Worm (Caenorhabditis elegans) whole organism, L3 larva: ENCODE results near the gene pals-33.
A peak's percentile ranks its signal among the peaks of the same experiment; 100 is the strongest.

Source experiments
- R02D3.7 ChIP-seq: fragments of 150-350 bp; optimal IDR thresholded peaks from 2 replicates; lab custom pipeline; 2014; ENCODE audit warnings: missing biosample characterization, missing genetic modification characterization
- ZK546.5 ChIP-seq: sonication (generic microtip); optimal IDR thresholded peaks from 2 replicates; lab custom pipeline; 2017; ENCODE audit warnings: missing biosample characterization, missing genetic modification characterization
- aly-2 ChIP-seq: fragments of 150-350 bp; optimal IDR thresholded peaks from 2 replicates; lab custom pipeline; 2014; ENCODE audit warnings: missing biosample characterization, missing genetic modification characterization
- ama-1 ChIP-seq: fragments of 150-350 bp; optimal IDR thresholded peaks from 2 replicates; lab custom pipeline; 2018
- ceh-16 ChIP-seq: sonication (generic microtip); optimal IDR thresholded peaks from 2 replicates; lab custom pipeline; 2017; ENCODE audit warnings: missing biosample characterization, missing genetic modification characterization
- ceh-28 ChIP-seq: fragments of 150-350 bp; optimal IDR thresholded peaks from 2 replicates; lab custom pipeline; 2014; ENCODE audit warnings: missing biosample characterization, missing genetic modification reagents, missing genetic modification characterization
- ceh-82 ChIP-seq: fragments of 150-350 bp; optimal IDR thresholded peaks from 2 replicates; lab custom pipeline; 2014; ENCODE audit warnings: missing biosample characterization, missing genetic modification characterization
- ceh-9 ChIP-seq: sonication (generic microtip); optimal IDR thresholded peaks from 2 replicates; lab custom pipeline; 2018; ENCODE audit warnings: missing biosample characterization, missing genetic modification characterization
- daf-12 ChIP-seq: fragments of 150-350 bp; optimal IDR thresholded peaks from 2 replicates; lab custom pipeline; 2014; ENCODE audit warnings: missing biosample characterization, missing genetic modification reagents, missing genetic modification characterization
- egl-27 ChIP-seq: sonication (generic microtip); optimal IDR thresholded peaks from 4 replicates; lab custom pipeline; 2017; ENCODE audit warnings: missing biosample characterization, missing genetic modification reagents, missing genetic modification characterization
- egl-5 ChIP-seq: fragments of 150-350 bp; optimal IDR thresholded peaks from 2 replicates; lab custom pipeline; 2017; ENCODE audit warnings: missing biosample characterization, missing genetic modification reagents, missing genetic modification characterization, inconsistent platforms
- elt-1 ChIP-seq: fragments of 150-350 bp; optimal IDR thresholded peaks from 2 replicates; lab custom pipeline; 2014; ENCODE audit warnings: missing biosample characterization, missing genetic modification characterization
- elt-2 ChIP-seq: sonication (generic microtip); optimal IDR thresholded peaks from 2 replicates; lab custom pipeline; 2016; ENCODE audit warnings: missing genetic modification reagents, mild to moderate bottlenecking, missing genetic modification characterization, missing compliant biosample characterization
- elt-3 ChIP-seq, 3 experiments: fragments of 150-350 bp in 1 of 3; sonication (generic microtip) in 2 of 3; optimal IDR thresholded peaks; 2 replicates in 2 of 3; 4 replicates in 1 of 3; lab custom pipeline; 2014 to 2017; ENCODE audit warnings: missing biosample characterization in 3 of 3, missing genetic modification characterization in 3 of 3
- eor-1 ChIP-seq, 2 experiments: fragments of 150-350 bp; optimal IDR thresholded peaks; 2 replicates each; lab custom pipeline; 2014 to 2018; ENCODE audit warnings: missing biosample characterization in 2 of 2, missing genetic modification characterization in 2 of 2
- fkh-10 ChIP-seq: sonication (generic microtip); optimal IDR thresholded peaks from 2 replicates; lab custom pipeline; 2017; ENCODE audit warnings: missing biosample characterization, missing genetic modification reagents, missing genetic modification characterization
- fkh-2 ChIP-seq: fragments of 150-350 bp; optimal IDR thresholded peaks from 2 replicates; lab custom pipeline; 2014; ENCODE audit warnings: missing biosample characterization, missing genetic modification reagents, missing genetic modification characterization
- fos-1 ChIP-seq: fragments of 150-350 bp; optimal IDR thresholded peaks from 2 replicates; lab custom pipeline; 2014; ENCODE audit warnings: missing biosample characterization, missing genetic modification characterization
- hmg-11 ChIP-seq: sonication (generic microtip); optimal IDR thresholded peaks from 2 replicates; lab custom pipeline; 2016; ENCODE audit warnings: missing genetic modification characterization, missing compliant biosample characterization
- jun-1 ChIP-seq: fragments of 150-350 bp; optimal IDR thresholded peaks from 2 replicates; lab custom pipeline; 2014; ENCODE audit warnings: missing biosample characterization, missing genetic modification reagents, missing genetic modification characterization
- lin-15B ChIP-seq: fragments of 150-350 bp; optimal IDR thresholded peaks from 2 replicates; lab custom pipeline; 2014; ENCODE audit warnings: missing biosample characterization, missing genetic modification characterization
- lin-39 ChIP-seq: fragments of 150-350 bp; optimal IDR thresholded peaks from 2 replicates; lab custom pipeline; 2018; ENCODE audit warnings: missing biosample characterization, missing genetic modification reagents, missing genetic modification characterization
- lsy-12 ChIP-seq: sonication (generic microtip); optimal IDR thresholded peaks from 2 replicates; lab custom pipeline; 2016; ENCODE audit warnings: mild to moderate bottlenecking, missing genetic modification characterization, missing compliant biosample characterization
- mdl-1 ChIP-seq: fragments of 150-350 bp; optimal IDR thresholded peaks from 2 replicates; lab custom pipeline; 2014; ENCODE audit warnings: missing biosample characterization, missing genetic modification characterization
- mml-1 ChIP-seq: fragments of 150-350 bp; sonication (generic microtip); optimal IDR thresholded peaks from 3 replicates; lab custom pipeline; 2014; ENCODE audit warnings: missing biosample characterization, missing genetic modification characterization
- nfya-1 ChIP-seq: sonication (generic microtip); optimal IDR thresholded peaks from 2 replicates; lab custom pipeline; 2017; ENCODE audit warnings: missing genetic modification characterization, mild to moderate bottlenecking, missing compliant biosample characterization, antibody characterized with exemption, moderate library complexity; ENCODE audit not compliant: insufficient read depth
- nhr-11 ChIP-seq: fragments of 150-350 bp; optimal IDR thresholded peaks from 2 replicates; lab custom pipeline; 2014; ENCODE audit warnings: missing biosample characterization, missing genetic modification characterization
- nhr-12 ChIP-seq: fragments of 150-350 bp; optimal IDR thresholded peaks from 2 replicates; lab custom pipeline; 2014; ENCODE audit warnings: missing biosample characterization, missing genetic modification characterization
- nhr-23 ChIP-seq: fragments of 150-350 bp; optimal IDR thresholded peaks from 2 replicates; lab custom pipeline; 2014; ENCODE audit warnings: missing biosample characterization, missing genetic modification reagents, missing genetic modification characterization
- nhr-237 ChIP-seq: fragments of 150-350 bp; optimal IDR thresholded peaks from 2 replicates; lab custom pipeline; 2014; ENCODE audit warnings: missing biosample characterization, missing genetic modification characterization
- nhr-25 ChIP-seq: sonication (generic microtip); optimal IDR thresholded peaks from 2 replicates; lab custom pipeline; 2017; ENCODE audit warnings: missing biosample characterization, missing genetic modification characterization
- nhr-28 ChIP-seq: fragments of 150-350 bp; optimal IDR thresholded peaks from 2 replicates; lab custom pipeline; 2014; ENCODE audit warnings: missing biosample characterization, missing genetic modification characterization
- nhr-43 ChIP-seq: sonication (generic microtip); optimal IDR thresholded peaks from 2 replicates; lab custom pipeline; 2016; ENCODE audit warnings: mild to moderate bottlenecking, missing genetic modification characterization, missing compliant biosample characterization; ENCODE audit not compliant: poor library complexity, severe bottlenecking
- nhr-67 ChIP-seq: fragments of 150-350 bp; optimal IDR thresholded peaks from 2 replicates; lab custom pipeline; 2014; ENCODE audit warnings: missing biosample characterization, missing genetic modification characterization
- nhr-76 ChIP-seq: fragments of 150-350 bp; sonication (generic microtip); optimal IDR thresholded peaks from 5 replicates; lab custom pipeline; 2014; ENCODE audit warnings: missing biosample characterization, missing genetic modification characterization
- nhr-77 ChIP-seq: fragments of 150-350 bp; optimal IDR thresholded peaks from 2 replicates; lab custom pipeline; 2014; ENCODE audit warnings: missing biosample characterization, missing genetic modification characterization
- pha-4 ChIP-seq: fragments of 150-350 bp; optimal IDR thresholded peaks from 2 replicates; lab custom pipeline; 2014; ENCODE audit warnings: missing biosample characterization, missing genetic modification reagents, missing genetic modification characterization
- pqm-1 ChIP-seq: fragments of 150-350 bp; optimal IDR thresholded peaks from 2 replicates; lab custom pipeline; 2017; ENCODE audit warnings: missing biosample characterization, missing genetic modification characterization, inconsistent platforms
- sea-2 ChIP-seq: fragments of 150-350 bp; sonication (generic microtip); optimal IDR thresholded peaks from 4 replicates; lab custom pipeline; 2014; ENCODE audit warnings: missing biosample characterization, missing genetic modification reagents, missing genetic modification characterization
- skn-1 ChIP-seq: fragments of 150-350 bp; optimal IDR thresholded peaks from 2 replicates; lab custom pipeline; 2014; ENCODE audit warnings: missing biosample characterization, missing genetic modification characterization
- snpc-4 ChIP-seq: fragments of 150-350 bp; optimal IDR thresholded peaks from 2 replicates; lab custom pipeline; 2014; ENCODE audit warnings: missing biosample characterization, missing genetic modification characterization
- tbx-2 ChIP-seq: sonication (generic microtip); optimal IDR thresholded peaks from 2 replicates; lab custom pipeline; 2016; ENCODE audit warnings: mild to moderate bottlenecking, missing genetic modification characterization, missing compliant biosample characterization
- unc-39 ChIP-seq: sonication (generic microtip); optimal IDR thresholded peaks from 4 replicates; lab custom pipeline; 2017; ENCODE audit warnings: missing biosample characterization, missing genetic modification characterization
- unc-62 ChIP-seq: fragments of 150-350 bp; sonication (generic microtip); optimal IDR thresholded peaks from 4 replicates; lab custom pipeline; 2014; ENCODE audit warnings: missing biosample characterization, missing genetic modification reagents, missing genetic modification characterization
- zag-1 ChIP-seq: fragments of 150-350 bp; optimal IDR thresholded peaks from 2 replicates; lab custom pipeline; 2014; ENCODE audit warnings: missing biosample characterization, missing genetic modification characterization
- ztf-11 ChIP-seq: fragments of 150-350 bp; optimal IDR thresholded peaks from 2 replicates; lab custom pipeline; 2014; ENCODE audit warnings: missing biosample characterization, missing genetic modification characterization
- ztf-4 ChIP-seq: fragments of 150-350 bp; optimal IDR thresholded peaks from 2 replicates; lab custom pipeline; 2014; ENCODE audit warnings: missing biosample characterization, missing genetic modification characterization

Gene pals-33

ce11 chrV:3702998-3703397, 29.8 kb downstream of the pals-33 start:
- TF ChIP-seq nhr-23 (tag; lab: Kevin White, UChicago): peak; percentile 1
- TF ChIP-seq lin-15B (tag; lab: Kevin White, UChicago): no peak
- TF ChIP-seq, all 47 proteins: peak for 1

ce11 chrV:3703888-3704287, 30.7 kb downstream of the pals-33 start:
- TF ChIP-seq aly-2 (tag; lab: Kevin White, UChicago) (no peak), nhr-11 (tag; lab: Kevin White, UChicago) (no peak), daf-12 (tag; lab: Kevin White, UChicago) (no peak), lsy-12 (tag; lab: Kevin White, UChicago) (no peak), elt-3 (tag; optimal IDR thresholded peaks at IDR 0.05; lab: Kevin White, UChicago) (no peak), nhr-43 (tag; lab: Kevin White, UChicago) (no peak), nhr-23 (tag; lab: Kevin White, UChicago) (peak; percentile 37), ceh-28 (tag; lab: Kevin White, UChicago) (peak; percentile 52), unc-62 (GFP tag; lab: Kevin White, UChicago) (no peak), ztf-4 (tag; lab: Kevin White, UChicago) (no peak), fos-1 (tag; lab: Kevin White, UChicago) (no peak), nhr-237 (tag; lab: Kevin White, UChicago) (no peak), ama-1 (lab: Kevin White, UChicago) (no peak), egl-27 (tag; lab: Kevin White, UChicago) (no peak), ceh-16 (no peak), hmg-11 (tag; lab: Kevin White, UChicago) (peak; percentile 97), zag-1 (tag; lab: Kevin White, UChicago) (no peak), nhr-76 (tag; lab: Kevin White, UChicago) (no peak), elt-1 (tag; lab: Kevin White, UChicago) (no peak), unc-39 (tag; lab: Kevin White, UChicago) (no peak), fkh-2 (tag; lab: Kevin White, UChicago) (no peak), pqm-1 (tag; lab: Kevin White, UChicago) (peak; percentile 41), ZK546.5 (no peak), nhr-67 (tag; lab: Kevin White, UChicago) (no peak), sea-2 (GFP tag; lab: Kevin White, UChicago) (no peak), jun-1 (tag; lab: Kevin White, UChicago) (no peak), lin-15B (tag; lab: Kevin White, UChicago) (no peak), nfya-1 (tag; lab: Kevin White, UChicago) (peak; percentile 87), nhr-28 (tag; lab: Kevin White, UChicago) (no peak), ztf-11 (tag; lab: Kevin White, UChicago) (no peak), ceh-82 (tag; lab: Kevin White, UChicago) (no peak), mml-1 (tag; lab: Kevin White, UChicago) (no peak), eor-1 (tag; optimal IDR thresholded peaks at IDR 0.05; lab: Kevin White, UChicago) (no peak), nhr-25 (tag; lab: Kevin White, UChicago) (peak; percentile 55), mdl-1 (tag; lab: Kevin White, UChicago) (no peak), snpc-4 (tag; lab: Kevin White, UChicago) (no peak), pha-4 (tag; lab: Kevin White, UChicago) (peak; percentile 56), nhr-77 (no peak), lin-39 (tag; lab: Kevin White, UChicago) (peak; percentile 59), egl-5 (no peak), ceh-9 (tag; lab: Kevin White, UChicago) (no peak), fkh-10 (no peak), skn-1 (tag; lab: Kevin White, UChicago) (peak; percentile 31), elt-2 (tag; lab: Kevin White, UChicago) (peak; percentile 50), R02D3.7 (tag; lab: Kevin White, UChicago) (peak; percentile 64), tbx-2 (tag; lab: Kevin White, UChicago) (peak; percentile 20), nhr-12 (tag; lab: Kevin White, UChicago) (no peak)
- TF ChIP-seq, all 47 proteins: peak for 12
